Worm (Caenorhabditis elegans) whole organism, mixed stage, embryonic: Measurements from ENCODE around the gene exc-6.

Experiments
- M03D4.4 ChIP-seq: sonication (generic microtip); optimal IDR thresholded peaks from 2 replicates; lab custom pipeline; 2017; ENCODE audit warnings: mild to moderate bottlenecking, missing genetic modification characterization, missing compliant biosample characterization
- bed-3 ChIP-seq: fragments of 200-800 bp; sonication (Bioruptor generic); optimal IDR thresholded peaks from 3 replicates; lab custom pipeline; 2018; ENCODE audit warnings: mild to moderate bottlenecking, missing genetic modification characterization, moderate library complexity, missing compliant biosample characterization
- blmp-1 ChIP-seq: fragments of 150-350 bp; optimal IDR thresholded peaks from 2 replicates; lab custom pipeline; 2014; ENCODE audit warnings: missing biosample characterization, missing genetic modification characterization
- ceh-43 ChIP-seq: fragments of 200-800 bp; sonication (Bioruptor generic); optimal IDR thresholded peaks from 2 replicates; lab custom pipeline; 2018; ENCODE audit warnings: mild to moderate bottlenecking, missing genetic modification characterization, moderate library complexity, missing compliant biosample characterization
- ceh-83 ChIP-seq: fragments of 200-800 bp; sonication (Bioruptor generic); optimal IDR thresholded peaks from 2 replicates; lab custom pipeline; 2018; ENCODE audit warnings: mild to moderate bottlenecking, missing genetic modification characterization, missing compliant biosample characterization
- ces-1 ChIP-seq: fragments of 150-350 bp; optimal IDR thresholded peaks from 2 replicates; lab custom pipeline; 2014; ENCODE audit warnings: missing biosample characterization, missing genetic modification reagents, missing genetic modification characterization
- cnd-1 ChIP-seq: fragments of 200-800 bp; sonication (Bioruptor generic); optimal IDR thresholded peaks from 2 replicates; lab custom pipeline; 2018; ENCODE audit warnings: mild to moderate bottlenecking, missing genetic modification characterization, missing compliant biosample characterization
- drap-1 ChIP-seq: fragments of 200-800 bp; sonication (Bioruptor generic); optimal IDR thresholded peaks from 3 replicates; lab custom pipeline; 2018; ENCODE audit warnings: mild to moderate bottlenecking, missing genetic modification characterization, missing compliant biosample characterization
- elt-1 ChIP-seq: sonication (generic microtip); optimal IDR thresholded peaks from 2 replicates; lab custom pipeline; 2017; ENCODE audit warnings: missing genetic modification characterization, mild to moderate bottlenecking, missing compliant biosample characterization, antibody characterized with exemption, moderate library complexity, borderline replicate concordance; ENCODE audit not compliant: insufficient read depth
- elt-3 ChIP-seq: fragments of 150-350 bp; optimal IDR thresholded peaks from 2 replicates; lab custom pipeline; 2014; ENCODE audit warnings: missing biosample characterization, missing genetic modification characterization
- flh-1 ChIP-seq: fragments of 200-800 bp; sonication (Bioruptor generic); optimal IDR thresholded peaks from 2 replicates; lab custom pipeline; 2018; ENCODE audit warnings: mild to moderate bottlenecking, missing genetic modification characterization, moderate library complexity, missing compliant biosample characterization
- ham-2 ChIP-seq: fragments of 200-800 bp; sonication (Bioruptor generic); optimal IDR thresholded peaks from 2 replicates; lab custom pipeline; 2018; ENCODE audit warnings: mild to moderate bottlenecking, missing genetic modification characterization, missing compliant biosample characterization
- hlh-1 ChIP-seq: fragments of 150-350 bp; optimal IDR thresholded peaks from 2 replicates; lab custom pipeline; 2014; ENCODE audit warnings: missing biosample characterization, missing genetic modification reagents, missing genetic modification characterization
- lin-32 ChIP-seq: fragments of 200-800 bp; sonication (Bioruptor generic); optimal IDR thresholded peaks from 2 replicates; lab custom pipeline; 2018; ENCODE audit warnings: mild to moderate bottlenecking, missing genetic modification characterization, missing compliant biosample characterization
- lsy-2 ChIP-seq: fragments of 150-350 bp; optimal IDR thresholded peaks from 2 replicates; lab custom pipeline; 2014; ENCODE audit warnings: missing biosample characterization, missing genetic modification characterization
- mab-5 ChIP-seq: fragments of 150-350 bp; optimal IDR thresholded peaks from 2 replicates; lab custom pipeline; 2014; ENCODE audit warnings: missing biosample characterization, missing genetic modification characterization
- mls-2 ChIP-seq: sonication (generic microtip); optimal IDR thresholded peaks from 2 replicates; lab custom pipeline; 2016; ENCODE audit warnings: mild to moderate bottlenecking, missing genetic modification characterization, moderate library complexity, missing compliant biosample characterization
- nhr-12 ChIP-seq: fragments of 150-350 bp; optimal IDR thresholded peaks from 2 replicates; lab custom pipeline; 2014; ENCODE audit warnings: missing biosample characterization, missing genetic modification characterization
- nhr-28 ChIP-seq: fragments of 150-350 bp; optimal IDR thresholded peaks from 2 replicates; lab custom pipeline; 2014; ENCODE audit warnings: missing biosample characterization, missing genetic modification characterization
- pha-4 ChIP-seq: fragments of 150-350 bp; optimal IDR thresholded peaks from 2 replicates; lab custom pipeline; 2018; ENCODE audit warnings: missing biosample characterization, missing genetic modification reagents, missing genetic modification characterization
- sem-2 ChIP-seq: fragments of 200-800 bp; sonication (Bioruptor generic); optimal IDR thresholded peaks from 2 replicates; lab custom pipeline; 2018; ENCODE audit warnings: mild to moderate bottlenecking, missing genetic modification characterization, missing compliant biosample characterization
- snpc-4 ChIP-seq: fragments of 150-350 bp; optimal IDR thresholded peaks from 2 replicates; lab custom pipeline; 2014; ENCODE audit warnings: missing biosample characterization, missing genetic modification characterization
- sptf-1 ChIP-seq: sonication (generic microtip); optimal IDR thresholded peaks from 2 replicates; lab custom pipeline; 2017; ENCODE audit warnings: mild to moderate bottlenecking, missing genetic modification characterization, moderate library complexity, missing compliant biosample characterization
- tbx-8 ChIP-seq: fragments of 200-800 bp; sonication (Bioruptor generic); optimal IDR thresholded peaks from 2 replicates; lab custom pipeline; 2018; ENCODE audit warnings: mild to moderate bottlenecking, missing genetic modification characterization, moderate library complexity, missing compliant biosample characterization
- unc-120 ChIP-seq: sonication (generic microtip); optimal IDR thresholded peaks from 2 replicates; lab custom pipeline; 2017; ENCODE audit warnings: missing genetic modification characterization, missing compliant biosample characterization; ENCODE audit not compliant: poor library complexity, severe bottlenecking
- unc-39 ChIP-seq: fragments of 150-350 bp; optimal IDR thresholded peaks from 2 replicates; lab custom pipeline; 2014; ENCODE audit warnings: missing biosample characterization, missing genetic modification characterization
- unc-62 ChIP-seq: fragments of 150-350 bp; optimal IDR thresholded peaks from 2 replicates; lab custom pipeline; 2014; ENCODE audit warnings: missing biosample characterization, missing genetic modification reagents, missing genetic modification characterization
- zip-8 ChIP-seq: fragments of 150-350 bp; optimal IDR thresholded peaks from 2 replicates; lab custom pipeline; 2014; ENCODE audit warnings: missing biosample characterization, missing genetic modification characterization
- ztf-11 ChIP-seq: fragments of 150-350 bp; optimal IDR thresholded peaks from 2 replicates; lab custom pipeline; 2014; ENCODE audit warnings: missing biosample characterization, missing genetic modification characterization

exc-6 gene

ce11 chrIII:1099523-1099922 lies 3.5 kb upstream of the exc-6 start:
- TF ChIP-seq elt-3 (no peak), unc-62 (GFP tag; lab: Kevin White, UChicago) (no peak), mab-5 (tag; lab: Kevin White, UChicago) (no peak), sptf-1 (tag; lab: Kevin White, UChicago) (no peak)

ce11 chrIII:1115793-1116516 lies 12.9 kb downstream of the exc-6 start, which contains the start of the genes F58B6.1 and acsd-1:
Gene F58B6.1, minus strand, starts transcription at chrIII:1115925.
Gene acsd-1, plus strand, starts transcription at chrIII:1116466.
- TF ChIP-seq pha-4, result no peak

- TF ChIP-seq sem-2 (GFP tag; lab: Kevin White, UChicago), result peak; percentile 62
- peak; percentile 72 for TF ChIP-seq mls-2 (tag; lab: Kevin White, UChicago)
- TF ChIP-seq drap-1 (GFP tag; lab: Kevin White, UChicago), result peak; percentile 78
- TF ChIP-seq snpc-4 (tag; lab: Kevin White, UChicago), result no peak
- no peak for TF ChIP-seq mab-5 (tag; lab: Kevin White, UChicago)
- no peak for TF ChIP-seq ztf-11
- no peak for TF ChIP-seq zip-8 (tag; lab: Kevin White, UChicago)
- TF ChIP-seq unc-62 (GFP tag; lab: Kevin White, UChicago), result no peak
- TF ChIP-seq flh-1 (GFP tag; lab: Kevin White, UChicago), result peak; percentile 41
- TF ChIP-seq hlh-1 (tag; lab: Kevin White, UChicago), result no peak
- TF ChIP-seq nhr-12 (tag; lab: Kevin White, UChicago), result no peak
- TF ChIP-seq nhr-28 (tag; lab: Kevin White, UChicago), result no peak
- no peak for TF ChIP-seq elt-1 (tag; lab: Kevin White, UChicago)
- no peak for TF ChIP-seq blmp-1
- peak; percentile 29 for TF ChIP-seq ham-2 (GFP tag; lab: Kevin White, UChicago)
- peak; percentile 80 for TF ChIP-seq sptf-1 (tag; lab: Kevin White, UChicago)
- peak; percentile 37 for TF ChIP-seq ceh-43 (GFP tag; lab: Kevin White, UChicago)
- peak; percentile 68 for TF ChIP-seq M03D4.4 (tag; lab: Kevin White, UChicago)
- no peak for TF ChIP-seq unc-120 (tag; lab: Kevin White, UChicago)
- TF ChIP-seq unc-39 (tag; lab: Kevin White, UChicago), result no peak
- peak; percentile 57 for TF ChIP-seq bed-3 (GFP tag; lab: Kevin White, UChicago)
- TF ChIP-seq lin-32 (GFP tag; lab: Kevin White, UChicago), result peak; percentile 59
- peak; percentile 68 for TF ChIP-seq cnd-1 (tag; lab: Kevin White, UChicago)
- peak; percentile 60 for TF ChIP-seq ceh-83
- TF ChIP-seq, all 35 proteins: peak for 12
Measured at ce11 chrIII:1122239-1122638, 19.2 kb downstream of the exc-6 start.

ce11 chrIII:1125494-1125893 lies 22.5 kb downstream of the exc-6 start:
- TF ChIP-seq lin-32 (GFP tag; lab: Kevin White, UChicago) (no peak), flh-1 (GFP tag; lab: Kevin White, UChicago) (no peak), unc-120 (tag; lab: Kevin White, UChicago) (no peak), zip-8 (tag; lab: Kevin White, UChicago) (no peak), drap-1 (GFP tag; lab: Kevin White, UChicago) (no peak), ceh-83 (no peak)
- TF ChIP-seq, all 35 proteins: peak for 0

ce11 chrIII:1131532-1131931 lies 28.5 kb downstream of the exc-6 start:
- no peak for TF ChIP-seq tbx-8 (GFP tag; lab: Kevin White, UChicago)
- TF ChIP-seq ces-1 (GFP tag; lab: Kevin White, UChicago), result peak; percentile 84
- TF ChIP-seq flh-1 (GFP tag; lab: Kevin White, UChicago), result no peak

ce11 chrIII:1135925-1136324 lies 32.9 kb downstream of the exc-6 start, which contains the start of gene lgc-46:
Gene lgc-46, minus strand, starts transcription at chrIII:1136025.
- TF ChIP-seq tbx-8 (GFP tag; lab: Kevin White, UChicago) (no peak), lsy-2 (no peak), hlh-1 (tag; lab: Kevin White, UChicago) (no peak)
- TF ChIP-seq, all 35 proteins: peak for 0
